Worm (Caenorhabditis elegans) whole organism, L3 larva: ENCODE measurements around the gene F39G3.3.

ENCODE experiments used
- egl-27 ChIP-seq: sonication (generic microtip); optimal IDR thresholded peaks from 4 replicates; lab custom pipeline; 2017; ENCODE audit warnings: missing biosample characterization, missing genetic modification reagents, missing genetic modification characterization
- elt-2 ChIP-seq: sonication (generic microtip); optimal IDR thresholded peaks from 2 replicates; lab custom pipeline; 2016; ENCODE audit warnings: missing genetic modification reagents, mild to moderate bottlenecking, missing genetic modification characterization, missing compliant biosample characterization
- nhr-237 ChIP-seq: fragments of 150-350 bp; optimal IDR thresholded peaks from 2 replicates; lab custom pipeline; 2014; ENCODE audit warnings: missing biosample characterization, missing genetic modification characterization

DNA sequence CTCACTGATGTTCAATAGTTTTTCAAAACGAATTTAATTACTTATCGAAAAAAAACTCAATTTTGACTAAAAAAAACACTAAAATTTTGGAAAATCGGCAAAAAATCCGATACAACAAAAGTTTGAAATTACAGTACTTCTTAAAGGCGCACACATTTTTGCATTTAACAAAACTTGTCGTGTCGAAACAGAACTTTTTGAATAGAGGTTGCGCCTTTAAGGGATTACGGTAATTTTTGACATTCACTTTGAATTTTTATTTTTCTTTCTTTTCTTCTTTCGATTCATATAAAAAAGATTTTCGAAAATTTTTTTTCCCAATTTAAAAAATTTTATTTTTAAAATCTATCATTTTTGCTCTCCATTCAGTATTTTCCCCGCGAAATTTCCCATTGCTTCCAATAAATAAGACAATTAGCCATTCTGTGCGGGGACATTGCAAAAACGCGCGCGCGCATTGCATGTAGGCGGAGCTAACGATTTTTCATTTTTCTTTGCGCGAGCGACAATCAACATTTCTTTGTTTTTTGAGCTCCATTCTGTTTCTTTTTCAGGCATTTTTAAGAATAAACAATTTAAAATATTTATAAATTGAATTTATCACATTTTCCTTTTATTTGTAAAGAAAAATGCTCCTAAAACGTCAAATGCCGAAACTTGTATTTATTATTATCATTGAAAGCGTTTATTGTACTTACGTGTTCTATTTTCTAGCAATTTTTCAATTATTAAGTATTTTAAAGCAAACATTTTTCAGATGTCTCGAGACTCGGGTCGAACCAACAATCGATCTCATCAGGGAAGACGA lies at the start of gene F39G3.3:
- TF ChIP-seq nhr-237 (tag; lab: Kevin White, UChicago) (no peak), egl-27 (no peak), elt-2 (peak; percentile 33)
